Worm (Caenorhabditis elegans): ENCODE results near the gene Y60A9.3.

DNA sequence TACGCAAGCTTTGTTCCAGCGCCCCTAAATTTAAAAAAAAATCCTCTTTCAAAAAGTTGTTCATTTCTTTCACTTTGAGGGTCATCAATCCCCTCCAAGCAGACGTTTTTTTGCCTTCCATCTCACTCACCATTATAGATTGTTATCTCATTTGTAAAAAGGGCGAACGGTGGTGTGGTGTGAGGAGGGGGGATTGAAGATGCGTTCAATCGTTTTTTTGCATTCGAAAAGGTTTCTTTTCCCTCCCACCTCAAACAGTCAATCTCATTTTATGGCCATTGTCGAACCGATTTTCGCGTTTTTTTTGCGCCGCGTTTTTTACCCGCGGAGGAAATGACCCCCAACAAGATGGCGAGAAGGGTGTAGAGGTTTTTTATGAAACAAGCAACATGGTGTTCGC is 44.2 kb upstream of the Y60A9.3 start:
- no peak for TF ChIP-seq ama-1 (optimal IDR thresholded peaks at IDR 0.05)
- TF ChIP-seq tra-4 (tag; optimal IDR thresholded peaks at IDR 0.05): no peak
- TF ChIP-seq tbx-11 (GFP tag; IDR thresholded peaks at IDR 0.05): no peak
- no peak for TF ChIP-seq aly-1 (tag; optimal IDR thresholded peaks at IDR 0.05)
- no peak for TF ChIP-seq B0310.2 (tag; optimal IDR thresholded peaks at IDR 0.05)
- TF ChIP-seq hmg-4 (GFP tag; optimal IDR thresholded peaks at IDR 0.05): no peak

Measured in whole organism, early embryonic.